Worm (Caenorhabditis elegans): ENCODE results near the gene F41G3.5.

- TF ChIP-seq nhr-77 (tag; optimal IDR thresholded peaks at IDR 0.05), result no peak
- TF ChIP-seq elt-2 (tag; optimal IDR thresholded peaks at IDR 0.05), result no peak
- TF ChIP-seq nhr-11 (tag; optimal IDR thresholded peaks at IDR 0.05), result no peak
- no peak for TF ChIP-seq R02D3.7 (tag; optimal IDR thresholded peaks at IDR 0.05)
- TF ChIP-seq nhr-25 (tag; optimal IDR thresholded peaks at IDR 0.05), result no peak
- no peak for TF ChIP-seq nhr-28 (tag; optimal IDR thresholded peaks at IDR 0.05)
- TF ChIP-seq jun-1 (tag; optimal IDR thresholded peaks at IDR 0.05), result no peak
- no peak for TF ChIP-seq pha-4 (tag; optimal IDR thresholded peaks at IDR 0.05)
- TF ChIP-seq fkh-10 (GFP tag; optimal IDR thresholded peaks at IDR 0.05), result no peak
Observed at ce11 chrII:6729331-6729730, 17.2 kb upstream of the F41G3.5 start, which contains the start of gene T14B4.8.
